Fruit fly (Drosophila melanogaster) whole organism, embryonic: ENCODE data around the gene Ipo9.

Experiments used
- ATbp ChIP-seq: fragments of 200-800 bp; sonication (Bioruptor generic); optimal IDR thresholded peaks from 2 replicates; lab custom pipeline; 2017; ENCODE audit warnings: missing biosample characterization, mild to moderate bottlenecking, missing genetic modification characterization, missing genetic modification reagents
- BEAF-32 ChIP-seq: fragments of 200-800 bp; sonication (Bioruptor generic); optimal IDR thresholded peaks from 3 replicates; lab custom pipeline; 2017; ENCODE audit warnings: missing biosample characterization, missing genetic modification characterization, mild to moderate bottlenecking, moderate library complexity, missing genetic modification reagents
- CG10431 ChIP-seq: fragments of 200-800 bp; sonication (Bioruptor generic); optimal IDR thresholded peaks from 3 replicates; lab custom pipeline; 2018; ENCODE audit warnings: missing biosample characterization, mild to moderate bottlenecking, missing genetic modification characterization
- CG12299 ChIP-seq: fragments of 200-800 bp; sonication (Bioruptor generic); optimal IDR thresholded peaks from 2 replicates; lab custom pipeline; 2018; ENCODE audit warnings: missing biosample characterization, mild to moderate bottlenecking, missing genetic modification characterization
- CG12391 ChIP-seq: fragments of 200-800 bp; sonication (Bioruptor generic); optimal IDR thresholded peaks from 3 replicates; lab custom pipeline; 2018; ENCODE audit warnings: missing biosample characterization, mild to moderate bottlenecking, missing genetic modification characterization, moderate library complexity
- CG15011 ChIP-seq: fragments of 200-800 bp; sonication (Bioruptor generic); optimal IDR thresholded peaks from 3 replicates; lab custom pipeline; 2018; ENCODE audit warnings: missing biosample characterization, mild to moderate bottlenecking, missing genetic modification characterization
- CG1602 ChIP-seq: fragments of 200-800 bp; sonication (Bioruptor generic); optimal IDR thresholded peaks from 3 replicates; lab custom pipeline; 2016; ENCODE audit warnings: missing biosample characterization, missing genetic modification characterization
- CG16813 ChIP-seq: fragments of 200-800 bp; sonication (Bioruptor generic); IDR thresholded peaks from 3 replicates; pipeline ENCODE4 v1.3.6; 2022; ENCODE audit warnings: missing biosample characterization, missing genetic modification characterization; ENCODE audit not compliant: partially characterized antibody
- CG17829 ChIP-seq: fragments of 200-800 bp; optimal IDR thresholded peaks from 2 replicates; lab custom pipeline; 2019; ENCODE audit warnings: missing biosample characterization, mild to moderate bottlenecking, missing genetic modification characterization, moderate library complexity
- CG18262 ChIP-seq: fragments of 200-800 bp; optimal IDR thresholded peaks from 3 replicates; lab custom pipeline; 2019; ENCODE audit warnings: missing biosample characterization, mild to moderate bottlenecking, missing genetic modification characterization, moderate library complexity
- CG1832 ChIP-seq: fragments of 200-800 bp; sonication (Bioruptor generic); optimal IDR thresholded peaks from 2 replicates; lab custom pipeline; 2017; ENCODE audit warnings: missing biosample characterization, mild to moderate bottlenecking, missing genetic modification characterization, inconsistent platforms
- CG2712 ChIP-seq: fragments of 200-800 bp; optimal IDR thresholded peaks from 3 replicates; lab custom pipeline; 2019; ENCODE audit warnings: missing biosample characterization, mild to moderate bottlenecking, missing genetic modification characterization, moderate library complexity
- CG3065 ChIP-seq: fragments of 200-800 bp; sonication (Bioruptor generic); optimal IDR thresholded peaks from 2 replicates; lab custom pipeline; 2016; ENCODE audit warnings: missing biosample characterization, missing genetic modification characterization
- CG31388 ChIP-seq: fragments of 200-800 bp; sonication (Bioruptor generic); optimal IDR thresholded peaks from 2 replicates; lab custom pipeline; 2016; ENCODE audit warnings: missing biosample characterization, missing genetic modification characterization
- CG43689 ChIP-seq: fragments of 200-800 bp; sonication (Bioruptor generic); IDR thresholded peaks from 2 replicates; pipeline ENCODE4 v1.3.6; 2022; ENCODE audit warnings: missing biosample characterization, missing genetic modification characterization
- CG4730 ChIP-seq: fragments of 200-800 bp; sonication (Bioruptor generic); IDR thresholded peaks from 2 replicates; pipeline ENCODE4 v1.3.6; 2022; ENCODE audit warnings: missing biosample characterization, missing genetic modification characterization
- CG7372 ChIP-seq: fragments of 200-800 bp; sonication (Bioruptor generic); IDR thresholded peaks from 2 replicates; pipeline ENCODE4 v1.3.6; 2022; ENCODE audit warnings: missing biosample characterization, missing genetic modification characterization
- CG7963 ChIP-seq: fragments of 200-800 bp; sonication (Bioruptor generic); IDR thresholded peaks from 3 replicates; pipeline ENCODE4 v1.3.6; 2022; ENCODE audit warnings: missing biosample characterization, missing genetic modification characterization; ENCODE audit not compliant: partially characterized antibody
- CG8359 ChIP-seq: fragments of 200-800 bp; sonication (Bioruptor generic); optimal IDR thresholded peaks from 2 replicates; lab custom pipeline; 2017; ENCODE audit warnings: missing biosample characterization, mild to moderate bottlenecking, missing genetic modification characterization, borderline replicate concordance
- CHES-1-like ChIP-seq: fragments of 200-800 bp; sonication (Bioruptor generic); optimal IDR thresholded peaks from 2 replicates; lab custom pipeline; 2016; ENCODE audit warnings: missing biosample characterization, missing genetic modification characterization
- Dip3 ChIP-seq: fragments of 200-800 bp; sonication (Bioruptor generic); optimal IDR thresholded peaks from 3 replicates; lab custom pipeline; 2016; ENCODE audit warnings: missing biosample characterization, missing genetic modification characterization
- Ets65A ChIP-seq: fragments of 200-800 bp; sonication (Bioruptor generic); peaks from one replicate; lab custom pipeline; 2016; ENCODE audit warnings: missing biosample characterization, missing genetic modification characterization
- Gug ChIP-seq: fragments of 200-800 bp; sonication (Bioruptor generic); IDR thresholded peaks from 4 replicates; pipeline ENCODE4 v1.3.6; 2022; ENCODE audit warnings: missing biosample characterization, missing genetic modification characterization
- HLH54F ChIP-seq: fragments of 200-800 bp; sonication (Bioruptor generic); optimal IDR thresholded peaks from 3 replicates; lab custom pipeline; 2016; ENCODE audit warnings: missing biosample characterization, missing genetic modification characterization
- Hand ChIP-seq: fragments of 200-800 bp; sonication (Bioruptor generic); optimal IDR thresholded peaks from 2 replicates; lab custom pipeline; 2017; ENCODE audit warnings: mild to moderate bottlenecking, missing biosample characterization, missing genetic modification reagents, missing genetic modification characterization
- Hmx ChIP-seq: fragments of 200-800 bp; sonication (Bioruptor generic); optimal IDR thresholded peaks from 2 replicates; lab custom pipeline; 2016; ENCODE audit warnings: missing biosample characterization, missing genetic modification characterization
- Hsf ChIP-seq: fragments of 200-800 bp; sonication (Bioruptor generic); optimal IDR thresholded peaks from 3 replicates; lab custom pipeline; 2016; ENCODE audit warnings: missing biosample characterization, missing genetic modification characterization
- Med ChIP-seq: fragments of 200-800 bp; sonication (Bioruptor generic); peaks from one replicate; lab custom pipeline; 2016; ENCODE audit warnings: missing biosample characterization, missing genetic modification characterization, mild to moderate bottlenecking, inconsistent platforms, moderate library complexity
- NK7.1 ChIP-seq: fragments of 200-800 bp; sonication (Bioruptor generic); optimal IDR thresholded peaks from 3 replicates; lab custom pipeline; 2016; ENCODE audit warnings: missing biosample characterization, missing genetic modification characterization
- NfI ChIP-seq: fragments of 200-800 bp; sonication (Bioruptor generic); optimal IDR thresholded peaks from 3 replicates; lab custom pipeline; 2018; ENCODE audit warnings: missing biosample characterization, mild to moderate bottlenecking, missing genetic modification characterization, moderate library complexity
- Rx ChIP-seq: fragments of 200-800 bp; sonication (Bioruptor generic); IDR thresholded peaks from 2 replicates; pipeline ENCODE4 v1.3.6; 2022; ENCODE audit warnings: missing biosample characterization, missing genetic modification characterization
- Scr ChIP-seq: fragments of 200-800 bp; sonication (Bioruptor generic); IDR thresholded peaks from 2 replicates; pipeline ENCODE4 v1.3.6; 2022; ENCODE audit warnings: missing biosample characterization, missing genetic modification characterization; ENCODE audit not compliant: partially characterized antibody
- Spps ChIP-seq: fragments of 200-800 bp; sonication (Bioruptor generic); optimal IDR thresholded peaks from 2 replicates; lab custom pipeline; 2018; ENCODE audit warnings: missing biosample characterization, mild to moderate bottlenecking, missing genetic modification characterization
- cato ChIP-seq: fragments of 200-800 bp; sonication (Bioruptor generic); optimal IDR thresholded peaks from 2 replicates; lab custom pipeline; 2016; ENCODE audit warnings: missing biosample characterization, missing genetic modification characterization, borderline replicate concordance
- en ChIP-seq: fragments of 200-800 bp; sonication (Bioruptor generic); optimal IDR thresholded peaks from 2 replicates; lab custom pipeline; 2016; ENCODE audit warnings: missing biosample characterization, missing genetic modification characterization
- gcm ChIP-seq: fragments of 200-800 bp; sonication (Bioruptor generic); optimal IDR thresholded peaks from 2 replicates; lab custom pipeline; 2019; ENCODE audit warnings: missing biosample characterization, mild to moderate bottlenecking, missing genetic modification characterization, moderate library complexity
- her ChIP-seq: fragments of 200-800 bp; sonication (Bioruptor generic); optimal IDR thresholded peaks from 2 replicates; lab custom pipeline; 2016; ENCODE audit warnings: missing biosample characterization, missing genetic modification characterization
- klu ChIP-seq: fragments of 200-800 bp; sonication (Bioruptor generic); IDR thresholded peaks from 2 replicates; pipeline ENCODE4 v1.3.6; 2022; ENCODE audit warnings: missing biosample characterization, missing genetic modification characterization
- nmo ChIP-seq: fragments of 200-800 bp; sonication (Bioruptor generic); optimal IDR thresholded peaks from 2 replicates; lab custom pipeline; 2018; ENCODE audit warnings: missing biosample characterization, mild to moderate bottlenecking, missing genetic modification characterization, moderate library complexity
- nom ChIP-seq: fragments of 200-800 bp; sonication (Bioruptor generic); optimal IDR thresholded peaks from 2 replicates; lab custom pipeline; 2017; ENCODE audit warnings: missing biosample characterization, missing genetic modification characterization, mild to moderate bottlenecking, moderate library complexity, missing genetic modification reagents
- p53 ChIP-seq: fragments of 200-800 bp; sonication (Bioruptor generic); optimal IDR thresholded peaks from 2 replicates; lab custom pipeline; 2016; ENCODE audit warnings: missing biosample characterization, missing genetic modification characterization
- ro ChIP-seq: fragments of 200-800 bp; sonication (Bioruptor generic); IDR thresholded peaks from 2 replicates; pipeline ENCODE4 v1.3.6; 2022; ENCODE audit warnings: missing biosample characterization, missing genetic modification characterization
- run ChIP-seq: fragments of 200-800 bp; sonication (Bioruptor generic); optimal IDR thresholded peaks from 3 replicates; lab custom pipeline; 2018; ENCODE audit warnings: missing biosample characterization, mild to moderate bottlenecking, missing genetic modification characterization
- sim ChIP-seq: fragments of 200-800 bp; sonication (Bioruptor generic); IDR thresholded peaks from 2 replicates; pipeline ENCODE4 v1.3.6; 2022; ENCODE audit warnings: missing biosample characterization, missing genetic modification characterization
- sisA ChIP-seq: fragments of 200-800 bp; sonication (Bioruptor generic); IDR thresholded peaks from 2 replicates; pipeline ENCODE4 v1.3.6; 2022; ENCODE audit warnings: missing biosample characterization, missing genetic modification characterization
- sob ChIP-seq: fragments of 200-800 bp; sonication (Bioruptor generic); IDR thresholded peaks from 2 replicates; pipeline ENCODE4 v1.3.6; 2022; ENCODE audit warnings: missing biosample characterization, missing genetic modification characterization
- stc ChIP-seq: fragments of 200-800 bp; sonication (Bioruptor generic); IDR thresholded peaks from 2 replicates; pipeline ENCODE4 v1.3.6; 2022; ENCODE audit warnings: missing biosample characterization, missing genetic modification characterization
- tap ChIP-seq: fragments of 200-800 bp; optimal IDR thresholded peaks from 3 replicates; lab custom pipeline; 2019; ENCODE audit warnings: missing biosample characterization, mild to moderate bottlenecking, missing genetic modification characterization, moderate library complexity
- trem ChIP-seq: fragments of 200-800 bp; optimal IDR thresholded peaks from 3 replicates; lab custom pipeline; 2019; ENCODE audit warnings: missing biosample characterization, mild to moderate bottlenecking, missing genetic modification characterization, moderate library complexity
- unc-4 ChIP-seq: fragments of 200-800 bp; sonication (Bioruptor generic); IDR thresholded peaks from 2 replicates; pipeline ENCODE4 v1.3.6; 2022; ENCODE audit warnings: missing biosample characterization, missing genetic modification characterization; ENCODE audit not compliant: partially characterized antibody

The Ipo9 gene

dm6 chr3R:11454210-11454904, 42.0 kb downstream of the Ipo9 start (continued):
- TF ChIP-seq tap (no peak), cato (no peak), ro (GFP tag; lab: Robert Waterston, UW) (0 out of 2 replicates have a peak, but pooled peaks have one; percentile 26), Gug (GFP tag; lab: Robert Waterston, UW) (peak; percentile 53; the same call in 2 of the 4 replicates), Med (GFP tag; lab: Kevin White, UChicago) (peak; percentile 93), nom (GFP tag; lab: Kevin White, UChicago) (no peak), Hsf (peak; percentile 53), unc-4 (no peak), CG2712 (tag; lab: Kevin White, UChicago) (peak; percentile 32), BEAF-32 (GFP tag; lab: Kevin White, UChicago) (no peak), en (GFP tag; lab: Kevin White, UChicago) (no peak), CG31388 (GFP tag; lab: Kevin White, UChicago) (no peak), stc (GFP tag; lab: Robert Waterston, UW) (no peak), sim (GFP tag; lab: Robert Waterston, UW) (no peak), CG4730 (no peak), her (GFP tag; lab: Kevin White, UChicago) (no peak), Scr (GFP tag; lab: Robert Waterston, UW) (no peak), Rx (GFP tag; lab: Robert Waterston, UW) (no peak), CG12391 (peak; percentile 55), CHES-1-like (GFP tag; lab: Kevin White, UChicago) (peak; percentile 32), sisA (GFP tag; lab: Robert Waterston, UW) (0 out of 2 replicates have a peak, but pooled peaks have one; percentile 29), CG3065 (GFP tag; lab: Kevin White, UChicago) (no peak), sob (GFP tag; lab: Robert Waterston, UW) (peak; percentile 59; the same call in 1 of the 2 replicates), gcm (no peak), Hand (GFP tag; lab: Kevin White, UChicago) (no peak), Spps (tag; lab: Kevin White, UChicago) (no peak), nmo (GFP tag; lab: Kevin White, UChicago) (peak; percentile 35), NK7.1 (GFP tag; lab: Kevin White, UChicago) (peak; percentile 3), CG8359 (no peak), Dip3 (peak; percentile 72), CG1602 (GFP tag; lab: Kevin White, UChicago) (peak; percentile 29), CG17829 (tag; lab: Kevin White, UChicago) (no peak), ATbp (GFP tag; lab: Kevin White, UChicago) (no peak), CG18262 (peak; percentile 6), NfI (peak; percentile 59), trem (tag; lab: Kevin White, UChicago) (no peak), Ets65A (GFP tag; lab: Kevin White, UChicago) (peak; percentile 97), CG43689 (GFP tag; lab: Robert Waterston, UW) (no peak), HLH54F (GFP tag; lab: Kevin White, UChicago) (peak; percentile 74), CG1832 (GFP tag; lab: Kevin White, UChicago) (no peak), CG7372 (GFP tag; lab: Robert Waterston, UW) (peak; percentile 64), CG7963 (GFP tag; lab: Robert Waterston, UW) (no peak), CG12299 (no peak), p53 (GFP tag; lab: Kevin White, UChicago) (no peak), CG15011 (peak; percentile 49), run (tag; lab: Kevin White, UChicago) (no peak), klu (GFP tag; lab: Robert Waterston, UW) (peak; percentile 54; the same call in 1 of the 2 replicates), CG16813 (GFP tag; lab: Robert Waterston, UW) (no peak), Hmx (GFP tag; lab: Kevin White, UChicago) (peak; percentile 40), CG10431 (GFP tag; lab: Kevin White, UChicago) (no peak)
